Fruit fly (Drosophila melanogaster) whole organism, embryonic: Measurements from ENCODE around the gene CG13605.

Source experiments
- CG12219 ChIP-seq: fragments of 200-800 bp; sonication (Bioruptor generic); optimal IDR thresholded peaks from 3 replicates; lab custom pipeline; 2018; ENCODE audit warnings: missing biosample characterization, mild to moderate bottlenecking, missing genetic modification characterization
- CG12942 ChIP-seq: fragments of 200-800 bp; sonication (Bioruptor generic); optimal IDR thresholded peaks from 3 replicates; lab custom pipeline; 2016; ENCODE audit warnings: missing biosample characterization, missing genetic modification characterization
- CG13424 ChIP-seq: fragments of 200-800 bp; sonication (Bioruptor generic); optimal IDR thresholded peaks from 2 replicates; lab custom pipeline; 2019; ENCODE audit warnings: missing biosample characterization, mild to moderate bottlenecking, missing genetic modification characterization, moderate library complexity
- CG32772 ChIP-seq: fragments of 200-800 bp; sonication (Bioruptor generic); IDR thresholded peaks from 2 replicates; pipeline ENCODE4 v1.3.6; 2022; ENCODE audit warnings: missing biosample characterization, missing genetic modification characterization
- CG4328 ChIP-seq: fragments of 200-800 bp; sonication (Bioruptor generic); optimal IDR thresholded peaks from 3 replicates; lab custom pipeline; 2017; ENCODE audit warnings: missing biosample characterization, missing genetic modification reagents, missing genetic modification characterization
- CG6791 ChIP-seq: fragments of 200-800 bp; sonication (Bioruptor generic); IDR thresholded peaks from 3 replicates; pipeline ENCODE4 v1.3.6; 2022; ENCODE audit warnings: missing biosample characterization, missing genetic modification characterization; ENCODE audit not compliant: partially characterized antibody
- CG8281 ChIP-seq: fragments of 200-800 bp; sonication (Bioruptor generic); optimal IDR thresholded peaks from 2 replicates; lab custom pipeline; 2018; ENCODE audit warnings: missing biosample characterization, mild to moderate bottlenecking, missing genetic modification characterization, moderate library complexity
- Dfd ChIP-seq, 2 experiments: fragments of >200 bp; optimal IDR thresholded peaks; 2 replicates each; lab custom pipeline; 2017; ENCODE audit warnings: missing biosample characterization in 2 of 2, missing genetic modification characterization in 2 of 2
- Fer3 ChIP-seq: fragments of 200-800 bp; sonication (Bioruptor generic); optimal IDR thresholded peaks from 2 replicates; lab custom pipeline; 2018; ENCODE audit warnings: missing biosample characterization, mild to moderate bottlenecking, missing genetic modification characterization, moderate library complexity
- crp ChIP-seq, 2 experiments: fragments of 200-800 bp; sonication (Bioruptor generic); optimal IDR thresholded peaks; 2 replicates in 1 of 2; 3 replicates in 1 of 2; lab custom pipeline; 2017; ENCODE audit warnings: missing biosample characterization in 2 of 2, missing genetic modification characterization in 2 of 2, mild to moderate bottlenecking in 1 of 2, moderate library complexity in 1 of 2
- phol ChIP-seq: fragments of 200-800 bp; sonication (Bioruptor generic); optimal IDR thresholded peaks from 3 replicates; lab custom pipeline; 2018; ENCODE audit warnings: missing biosample characterization, mild to moderate bottlenecking, missing genetic modification characterization, moderate library complexity
- row ChIP-seq: fragments of 200-800 bp; sonication (Bioruptor generic); IDR thresholded peaks from 3 replicates; pipeline ENCODE4 v1.3.6; 2022; ENCODE audit warnings: missing biosample characterization, missing genetic modification characterization
- vfl ChIP-seq: fragments of 200-800 bp; sonication (Bioruptor generic); optimal IDR thresholded peaks from 2 replicates; lab custom pipeline; 2016; ENCODE audit warnings: missing biosample characterization, missing genetic modification characterization

DNA sequence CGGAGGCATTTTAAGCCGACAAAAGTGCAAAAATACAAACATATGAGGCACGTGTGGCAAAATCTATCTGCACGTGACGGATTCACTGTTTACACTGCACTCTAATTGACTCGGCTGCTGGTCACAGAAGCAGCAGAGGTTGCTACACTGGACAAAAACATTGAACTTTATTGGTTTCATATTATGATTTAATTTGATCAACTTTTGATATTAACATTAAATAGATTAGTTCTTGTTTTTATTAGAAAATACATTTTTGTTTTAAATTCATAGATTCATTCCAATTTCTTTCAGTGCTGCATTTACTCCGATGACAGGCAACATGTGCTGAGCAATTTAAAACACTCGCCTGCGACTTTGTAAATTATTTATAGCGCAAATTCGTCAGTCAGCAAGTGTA is 33.1 kb downstream of the CG13605 start:
- no peak for TF ChIP-seq CG8281
- TF ChIP-seq vfl (GFP tag; lab: Kevin White, UChicago): no peak
- TF ChIP-seq CG32772 (GFP tag; lab: Robert Waterston, UW): no peak
- no peak for TF ChIP-seq crp (GFP tag; optimal IDR thresholded peaks at IDR 0.05; lab: Kevin White, UChicago)
- no peak for TF ChIP-seq phol
- TF ChIP-seq CG12942: no peak
- TF ChIP-seq CG13424 (tag; lab: Kevin White, UChicago): no peak
- no peak for TF ChIP-seq Dfd (GFP tag; optimal IDR thresholded peaks at IDR 0.05; lab: Kevin White, UChicago)
- no peak for TF ChIP-seq CG4328 (GFP tag; lab: Kevin White, UChicago)
- no peak for TF ChIP-seq CG12219 (GFP tag; lab: Kevin White, UChicago)
- TF ChIP-seq Fer3: no peak
- no peak for TF ChIP-seq CG6791 (GFP tag; lab: Robert Waterston, UW)
- TF ChIP-seq row (GFP tag; lab: Robert Waterston, UW): peak; percentile 31; the same call in 1 of the 3 replicates
